Fruit fly (Drosophila melanogaster): ENCODE results near the gene CG32473.

The CG32473 gene

DNA sequence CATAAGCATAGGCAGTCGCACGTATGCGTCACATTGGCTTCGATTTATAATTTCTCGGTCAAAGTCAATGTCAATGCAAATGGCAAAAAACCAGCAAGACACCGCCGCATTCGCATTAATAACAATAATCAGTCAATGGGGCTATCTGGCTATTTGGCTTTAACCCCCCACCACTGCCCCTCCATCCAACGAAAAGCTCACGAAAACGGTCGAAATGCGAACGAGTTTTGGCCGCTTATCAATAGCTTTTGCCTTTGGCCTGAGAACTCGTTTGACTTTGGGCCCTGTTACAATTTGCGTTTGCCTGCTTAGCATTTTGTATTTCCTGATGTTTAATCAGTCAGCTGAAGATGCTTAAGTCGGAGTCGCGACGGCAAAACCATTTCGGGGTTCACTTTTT is 29.0 kb upstream of the CG32473 start (continued):
- TF ChIP-seq CG2120 (GFP tag; optimal IDR thresholded peaks at IDR 0.05) = no peak
- peak; percentile 8 for TF ChIP-seq Med (GFP tag)
- TF ChIP-seq CG12942 (GFP tag; optimal IDR thresholded peaks at IDR 0.05) = no peak
- no peak for TF ChIP-seq Bteb2 (GFP tag; optimal IDR thresholded peaks at IDR 0.05)
- TF ChIP-seq H15 (GFP tag; IDR thresholded peaks at IDR 0.05) = no peak
- no peak for TF ChIP-seq salm (tag; optimal IDR thresholded peaks at IDR 0.05)
- no peak for TF ChIP-seq ems (GFP tag; optimal IDR thresholded peaks at IDR 0.05)
- TF ChIP-seq bowl (GFP tag; IDR thresholded peaks at IDR 0.05) = no peak
- TF ChIP-seq Elba2 (GFP tag; optimal IDR thresholded peaks at IDR 0.05) = no peak
- TF ChIP-seq Eip74EF (GFP tag; optimal IDR thresholded peaks at IDR 0.05) = peak in 1 of 2 experiments; percentile 94
- TF ChIP-seq sd (tag; optimal IDR thresholded peaks at IDR 0.05) = peak; percentile 63
- TF ChIP-seq fu2 (GFP tag; optimal IDR thresholded peaks at IDR 0.05) = no peak
- no peak for TF ChIP-seq CG4404 (GFP tag; IDR thresholded peaks at IDR 0.05)
- TF ChIP-seq chinmo (GFP tag; IDR thresholded peaks at IDR 0.05; ENCODE audit: partially characterized antibody) = peak; percentile 97
- no peak for TF ChIP-seq inv (GFP tag; IDR thresholded peaks at IDR 0.05; ENCODE audit: partially characterized antibody)
- no peak for TF ChIP-seq slbo (GFP tag; IDR thresholded peaks at IDR 0.05)
- no peak for TF ChIP-seq D19B (GFP tag; optimal IDR thresholded peaks at IDR 0.05)
- TF ChIP-seq dpn (GFP tag; optimal IDR thresholded peaks at IDR 0.05) = no peak
- peak; percentile 57 for TF ChIP-seq oc (tag; optimal IDR thresholded peaks at IDR 0.05)
- no peak for TF ChIP-seq Awh (GFP tag; IDR thresholded peaks at IDR 0.05)
- TF ChIP-seq sob (GFP tag; IDR thresholded peaks at IDR 0.05) = no peak
- no peak for TF ChIP-seq al (GFP tag; IDR thresholded peaks at IDR 0.05)
- TF ChIP-seq D (optimal IDR thresholded peaks at IDR 0.05) = no peak
- TF ChIP-seq D (GFP tag; optimal IDR thresholded peaks at IDR 0.05) = no peak
- no peak for TF ChIP-seq CG18011 (GFP tag; optimal IDR thresholded peaks at IDR 0.05)
- TF ChIP-seq CG3838 (GFP tag; optimal IDR thresholded peaks at IDR 0.05) = no peak
- TF ChIP-seq CoRest (tag; optimal IDR thresholded peaks at IDR 0.05) = no peak
- no peak for TF ChIP-seq yki (optimal IDR thresholded peaks at IDR 0.05)
- TF ChIP-seq so (GFP tag; IDR thresholded peaks at IDR 0.05) = no peak
- no peak for TF ChIP-seq wdn (GFP tag; IDR thresholded peaks at IDR 0.05)
- TF ChIP-seq Dip2 (GFP tag; IDR thresholded peaks at IDR 0.05) = no peak
- no peak for TF ChIP-seq CG3407 (GFP tag; optimal IDR thresholded peaks at IDR 0.05)
- TF ChIP-seq abd-A (tag; optimal IDR thresholded peaks at IDR 0.05) = no peak
- TF ChIP-seq gce (GFP tag; IDR thresholded peaks at IDR 0.05) = no peak
- no peak for TF ChIP-seq ase (GFP tag; IDR thresholded peaks at IDR 0.05)
- TF ChIP-seq Blimp-1 (GFP tag; optimal IDR thresholded peaks at IDR 0.05) = no peak
- peak; percentile 27; the same call in 1 of the 2 replicates for TF ChIP-seq CG13287 (GFP tag; IDR thresholded peaks at IDR 0.05; ENCODE audit: partially characterized antibody)
- no peak for TF ChIP-seq CG9797 (GFP tag; optimal IDR thresholded peaks at IDR 0.05)
- no peak for TF ChIP-seq CG17385 (GFP tag; optimal IDR thresholded peaks at IDR 0.05)
- no peak for TF ChIP-seq CG32772 (GFP tag; IDR thresholded peaks at IDR 0.05)
- peak; percentile 30 for TF ChIP-seq ftz-f1 (GFP tag; optimal IDR thresholded peaks at IDR 0.05)
- TF ChIP-seq ab (GFP tag; optimal IDR thresholded peaks at IDR 0.05) = no peak
- TF ChIP-seq CG7987 (GFP tag; optimal IDR thresholded peaks at IDR 0.05) = no peak
- no peak for TF ChIP-seq CG1832 (GFP tag; optimal IDR thresholded peaks at IDR 0.05)
- no peak for TF ChIP-seq Mrtf (GFP tag; IDR thresholded peaks at IDR 0.05)
- peak; percentile 45; the same call in 1 of the 3 replicates for TF ChIP-seq CG34224 (GFP tag; IDR thresholded peaks at IDR 0.05; ENCODE audit: partially characterized antibody)
- TF ChIP-seq onecut (GFP tag; IDR thresholded peaks at IDR 0.05) = no peak
- no peak for TF ChIP-seq CG18476 (GFP tag; optimal IDR thresholded peaks at IDR 0.05)
- no peak for TF ChIP-seq TFAM (GFP tag; optimal IDR thresholded peaks at IDR 0.05)
- no peak for TF ChIP-seq sisA (GFP tag; IDR thresholded peaks at IDR 0.05)
- peak; percentile 10 for TF ChIP-seq lab (GFP tag; optimal IDR thresholded peaks at IDR 0.05)
- no peak for TF ChIP-seq CG3847 (GFP tag; IDR thresholded peaks at IDR 0.05)
